Fruit fly (Drosophila melanogaster) whole organism, embryonic: ENCODE data around the gene CG43610.

Source experiments
- Adf1 ChIP-seq: fragments of 200-800 bp; sonication (Bioruptor generic); IDR thresholded peaks from 2 replicates; pipeline ENCODE4 v1.3.6; 2022; ENCODE audit warnings: missing biosample characterization, missing genetic modification characterization
- Atf3 ChIP-seq: fragments of 200-800 bp; sonication (Bioruptor generic); optimal IDR thresholded peaks from 3 replicates; lab custom pipeline; 2016; ENCODE audit warnings: missing biosample characterization, missing genetic modification characterization
- Bteb2 ChIP-seq: fragments of 200-800 bp; sonication (Bioruptor generic); optimal IDR thresholded peaks from 2 replicates; lab custom pipeline; 2016; ENCODE audit warnings: missing biosample characterization, missing genetic modification characterization
- CG10209 ChIP-seq: fragments of 200-800 bp; sonication (Bioruptor generic); optimal IDR thresholded peaks from 3 replicates; lab custom pipeline; 2017; ENCODE audit warnings: missing biosample characterization, mild to moderate bottlenecking, missing genetic modification characterization, missing genetic modification reagents
- CG1024 ChIP-seq: fragments of 200-800 bp; sonication (Bioruptor generic); IDR thresholded peaks from 2 replicates; pipeline ENCODE4 v1.3.6; 2022; ENCODE audit warnings: missing biosample characterization, missing genetic modification characterization
- CG10431 ChIP-seq: fragments of 200-800 bp; sonication (Bioruptor generic); optimal IDR thresholded peaks from 3 replicates; lab custom pipeline; 2018; ENCODE audit warnings: missing biosample characterization, mild to moderate bottlenecking, missing genetic modification characterization
- CG11085 ChIP-seq: fragments of 200-800 bp; sonication (Bioruptor generic); IDR thresholded peaks from 2 replicates; pipeline ENCODE4 v1.3.6; 2022; ENCODE audit warnings: missing biosample characterization, missing genetic modification characterization
- CG11723 ChIP-seq: fragments of 200-800 bp; sonication (Bioruptor generic); optimal IDR thresholded peaks from 2 replicates; lab custom pipeline; 2017; ENCODE audit warnings: missing biosample characterization, mild to moderate bottlenecking, missing genetic modification characterization
- CG12391 ChIP-seq: fragments of 200-800 bp; sonication (Bioruptor generic); optimal IDR thresholded peaks from 3 replicates; lab custom pipeline; 2018; ENCODE audit warnings: missing biosample characterization, mild to moderate bottlenecking, missing genetic modification characterization, moderate library complexity
- CG13775 ChIP-seq: fragments of 200-800 bp; sonication (Bioruptor generic); optimal IDR thresholded peaks from 3 replicates; lab custom pipeline; 2017; ENCODE audit warnings: missing biosample characterization, mild to moderate bottlenecking, missing genetic modification characterization
- CG17802 ChIP-seq: fragments of 200-800 bp; sonication (Bioruptor generic); optimal IDR thresholded peaks from 2 replicates; lab custom pipeline; 2018; ENCODE audit warnings: missing biosample characterization, mild to moderate bottlenecking, missing genetic modification characterization, moderate library complexity
- CG17912 ChIP-seq: fragments of 200-800 bp; sonication (Bioruptor generic); optimal IDR thresholded peaks from 2 replicates; lab custom pipeline; 2018; ENCODE audit warnings: missing biosample characterization, mild to moderate bottlenecking, missing genetic modification characterization
- CG2199 ChIP-seq: fragments of 200-800 bp; sonication (Bioruptor generic); IDR thresholded peaks from 3 replicates; pipeline ENCODE4 v1.3.6; 2022; ENCODE audit warnings: missing biosample characterization, missing genetic modification characterization
- CG3847 ChIP-seq: fragments of 200-800 bp; sonication (Bioruptor generic); IDR thresholded peaks from 2 replicates; pipeline ENCODE4 v1.3.6; 2022; ENCODE audit warnings: missing biosample characterization, missing genetic modification characterization
- CG4282 ChIP-seq: fragments of 200-800 bp; sonication (Bioruptor generic); optimal IDR thresholded peaks from 2 replicates; lab custom pipeline; 2016; ENCODE audit warnings: missing biosample characterization, missing genetic modification characterization
- CG4328 ChIP-seq: fragments of 200-800 bp; sonication (Bioruptor generic); optimal IDR thresholded peaks from 3 replicates; lab custom pipeline; 2017; ENCODE audit warnings: missing biosample characterization, missing genetic modification reagents, missing genetic modification characterization
- CG4424 ChIP-seq: fragments of 200-800 bp; sonication (Bioruptor generic); optimal IDR thresholded peaks from 3 replicates; lab custom pipeline; 2016; ENCODE audit warnings: missing biosample characterization, missing genetic modification characterization
- CG4730 ChIP-seq: fragments of 200-800 bp; sonication (Bioruptor generic); IDR thresholded peaks from 2 replicates; pipeline ENCODE4 v1.3.6; 2022; ENCODE audit warnings: missing biosample characterization, missing genetic modification characterization
- CG7786 ChIP-seq: fragments of 200-800 bp; sonication (Bioruptor generic); optimal IDR thresholded peaks from 2 replicates; lab custom pipeline; 2016; ENCODE audit warnings: missing biosample characterization, missing genetic modification characterization
- CG8089 ChIP-seq: fragments of 200-800 bp; sonication (Bioruptor generic); optimal IDR thresholded peaks from 3 replicates; lab custom pipeline; 2016; ENCODE audit warnings: missing biosample characterization, missing genetic modification characterization
- CG9817 ChIP-seq: fragments of 200-800 bp; sonication (Bioruptor generic); optimal IDR thresholded peaks from 2 replicates; lab custom pipeline; 2018; ENCODE audit warnings: missing biosample characterization, mild to moderate bottlenecking, missing genetic modification characterization, moderate library complexity
- CHES-1-like ChIP-seq: fragments of 200-800 bp; sonication (Bioruptor generic); optimal IDR thresholded peaks from 2 replicates; lab custom pipeline; 2016; ENCODE audit warnings: missing biosample characterization, missing genetic modification characterization
- CTCF ChIP-seq: fragments of 200-800 bp; sonication (Bioruptor generic); optimal IDR thresholded peaks from 2 replicates; lab custom pipeline; 2017; ENCODE audit warnings: missing biosample characterization, mild to moderate bottlenecking, missing genetic modification characterization, moderate library complexity
- Eip74EF ChIP-seq, 2 experiments: fragments of 200-800 bp in 1 of 2; fragments of >200 bp in 1 of 2; sonication (Bioruptor generic) in 1 of 2; optimal IDR thresholded peaks; 2 replicates each; lab custom pipeline; 2017 to 2019; ENCODE audit warnings: missing biosample characterization in 2 of 2, missing genetic modification characterization in 2 of 2, mild to moderate bottlenecking in 1 of 2, moderate library complexity in 1 of 2
- Fer3 ChIP-seq: fragments of 200-800 bp; sonication (Bioruptor generic); optimal IDR thresholded peaks from 2 replicates; lab custom pipeline; 2018; ENCODE audit warnings: missing biosample characterization, mild to moderate bottlenecking, missing genetic modification characterization, moderate library complexity
- H15 ChIP-seq: fragments of 200-800 bp; sonication (Bioruptor generic); IDR thresholded peaks from 3 replicates; pipeline ENCODE4 v1.3.6; 2022; ENCODE audit warnings: missing biosample characterization, missing genetic modification characterization
- HHEX ChIP-seq: fragments of 200-800 bp; sonication (Bioruptor generic); optimal IDR thresholded peaks from 3 replicates; lab custom pipeline; 2017; ENCODE audit warnings: missing biosample characterization, mild to moderate bottlenecking, missing genetic modification characterization, missing genetic modification reagents
- Neu2 ChIP-seq: fragments of 200-800 bp; sonication (Bioruptor generic); optimal IDR thresholded peaks from 3 replicates; lab custom pipeline; 2016; ENCODE audit warnings: missing biosample characterization, missing genetic modification characterization, borderline replicate concordance
- Oaz ChIP-seq: fragments of 200-800 bp; sonication (Bioruptor generic); IDR thresholded peaks from 2 replicates; pipeline ENCODE4 v1.3.6; 2022; ENCODE audit warnings: missing biosample characterization, missing genetic modification characterization
- Opbp ChIP-seq: fragments of 200-800 bp; sonication (Bioruptor generic); IDR thresholded peaks from 3 replicates; pipeline ENCODE4 v1.3.6; 2022; ENCODE audit warnings: missing biosample characterization, missing genetic modification characterization; ENCODE audit not compliant: partially characterized antibody
- Sin3A ChIP-seq: fragments of >200 bp; optimal IDR thresholded peaks from 2 replicates; lab custom pipeline; 2018
- Sox102F ChIP-seq: fragments of 200-800 bp; sonication (Bioruptor generic); optimal IDR thresholded peaks from 2 replicates; lab custom pipeline; 2018; ENCODE audit warnings: missing biosample characterization, mild to moderate bottlenecking, missing genetic modification characterization, moderate library complexity
- Ssrp ChIP-seq: fragments of 200-800 bp; sonication (Bioruptor generic); optimal IDR thresholded peaks from 2 replicates; lab custom pipeline; 2018; ENCODE audit warnings: missing biosample characterization, mild to moderate bottlenecking, missing genetic modification characterization, moderate library complexity
- bcd ChIP-seq: fragments of 200-800 bp; sonication (Bioruptor generic); optimal IDR thresholded peaks from 2 replicates; lab custom pipeline; 2017; ENCODE audit warnings: missing biosample characterization, mild to moderate bottlenecking, missing genetic modification characterization
- caup ChIP-seq: fragments of 200-800 bp; sonication (Bioruptor generic); optimal IDR thresholded peaks from 3 replicates; lab custom pipeline; 2017; ENCODE audit warnings: missing biosample characterization, mild to moderate bottlenecking, missing genetic modification characterization, moderate library complexity; ENCODE audit not compliant: severe bottlenecking
- dimm ChIP-seq: fragments of 200-800 bp; sonication (Bioruptor generic); IDR thresholded peaks from 2 replicates; pipeline ENCODE4 v1.3.6; 2022; ENCODE audit warnings: missing biosample characterization, missing genetic modification characterization
- fu2 ChIP-seq: fragments of 200-800 bp; sonication (Bioruptor generic); optimal IDR thresholded peaks from 2 replicates; lab custom pipeline; 2016; ENCODE audit warnings: missing biosample characterization, missing genetic modification characterization
- gcm ChIP-seq: fragments of 200-800 bp; sonication (Bioruptor generic); optimal IDR thresholded peaks from 2 replicates; lab custom pipeline; 2019; ENCODE audit warnings: missing biosample characterization, mild to moderate bottlenecking, missing genetic modification characterization, moderate library complexity
- gcm2 ChIP-seq: fragments of 200-800 bp; sonication (Bioruptor generic); optimal IDR thresholded peaks from 2 replicates; lab custom pipeline; 2016; ENCODE audit warnings: missing biosample characterization, missing genetic modification characterization
- gsb ChIP-seq: fragments of 200-800 bp; sonication (Bioruptor generic); IDR thresholded peaks from 2 replicates; pipeline ENCODE4 v1.3.6; 2022; ENCODE audit warnings: missing biosample characterization, missing genetic modification characterization
- h ChIP-seq: fragments of >200 bp; optimal IDR thresholded peaks from 2 replicates; lab custom pipeline; 2017
- ham ChIP-seq: fragments of 200-800 bp; sonication (Bioruptor generic); IDR thresholded peaks from 2 replicates; pipeline ENCODE4 v1.3.6; 2022; ENCODE audit warnings: missing biosample characterization, missing genetic modification characterization
- insv ChIP-seq, 2 experiments: fragments of 200-800 bp; sonication (Bioruptor generic); optimal IDR thresholded peaks; 3 replicates each; lab custom pipeline; 2016 to 2018; ENCODE audit warnings: missing biosample characterization in 2 of 2, missing genetic modification characterization in 2 of 2
- klu ChIP-seq: fragments of 200-800 bp; sonication (Bioruptor generic); IDR thresholded peaks from 2 replicates; pipeline ENCODE4 v1.3.6; 2022; ENCODE audit warnings: missing biosample characterization, missing genetic modification characterization
- lov ChIP-seq, 2 experiments: fragments of 200-800 bp in 1 of 2; fragments of >200 bp in 1 of 2; sonication (Bioruptor generic) in 1 of 2; IDR thresholded peaks in 1 of 2; optimal IDR thresholded peaks in 1 of 2; 2 replicates in 1 of 2; 3 replicates in 1 of 2; pipeline versions ENCODE4 v1.3.6 to Lab custom; 2017 to 2022; ENCODE audit warnings: missing biosample characterization in 1 of 2, missing genetic modification characterization in 1 of 2
- maf-S ChIP-seq: fragments of 200-800 bp; sonication (Bioruptor generic); optimal IDR thresholded peaks from 2 replicates; lab custom pipeline; 2016; ENCODE audit warnings: missing biosample characterization, missing genetic modification characterization
- nerfin-1 ChIP-seq: fragments of 200-800 bp; sonication (Bioruptor generic); optimal IDR thresholded peaks from 3 replicates; lab custom pipeline; 2019; ENCODE audit warnings: missing biosample characterization, mild to moderate bottlenecking, missing genetic modification characterization, moderate library complexity
- pho ChIP-seq: fragments of 200-800 bp; sonication (Bioruptor generic); optimal IDR thresholded peaks from 2 replicates; lab custom pipeline; 2016; ENCODE audit warnings: missing biosample characterization, missing genetic modification characterization
- phol ChIP-seq: fragments of 200-800 bp; sonication (Bioruptor generic); optimal IDR thresholded peaks from 3 replicates; lab custom pipeline; 2018; ENCODE audit warnings: missing biosample characterization, mild to moderate bottlenecking, missing genetic modification characterization, moderate library complexity
- rib ChIP-seq: fragments of 200-800 bp; sonication (Bioruptor generic); IDR thresholded peaks from 2 replicates; pipeline ENCODE4 v1.3.6; 2022; ENCODE audit warnings: missing biosample characterization, missing genetic modification characterization
- so ChIP-seq: fragments of 200-800 bp; sonication (Bioruptor generic); IDR thresholded peaks from 3 replicates; pipeline ENCODE4 v1.3.6; 2022; ENCODE audit warnings: missing biosample characterization, missing genetic modification characterization
- sug ChIP-seq: fragments of 200-800 bp; optimal IDR thresholded peaks from 2 replicates; lab custom pipeline; 2019; ENCODE audit warnings: missing biosample characterization, mild to moderate bottlenecking, missing genetic modification characterization, moderate library complexity

Gene CG43610

DNA sequence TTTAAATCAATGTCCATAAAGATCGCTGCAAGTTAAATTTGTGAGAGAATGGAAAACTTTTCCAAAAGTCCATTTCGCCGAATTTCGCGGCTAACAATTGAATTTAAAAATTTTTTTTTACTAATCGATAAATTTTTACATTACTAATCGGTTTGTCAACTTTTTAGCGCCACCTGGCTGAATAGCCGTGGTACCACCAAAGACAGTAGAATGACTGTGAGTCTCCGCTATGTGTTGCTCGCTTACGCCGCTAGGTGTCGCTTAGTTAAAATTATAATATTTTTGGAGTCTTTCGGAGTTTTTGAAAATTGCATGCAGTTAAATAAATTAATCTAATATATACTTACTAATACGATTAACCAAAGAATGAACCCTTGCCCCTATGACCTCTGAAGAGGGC is 1.6 kb upstream of the CG43610 start (continued):
- TF ChIP-seq gsb (GFP tag; lab: Robert Waterston, UW) (no peak), Fer3 (tag; lab: Kevin White, UChicago) (peak; percentile 14), gcm (GFP tag; lab: Kevin White, UChicago) (no peak), Opbp (GFP tag; lab: Robert Waterston, UW) (peak; percentile 67; the same call in 1 of the 3 replicates), CG12391 (tag; lab: Kevin White, UChicago) (peak; percentile 30), bcd (GFP tag; lab: Kevin White, UChicago) (peak; percentile 47), lov (optimal IDR thresholded peaks at IDR 0.05; lab: Kevin White, UChicago) (no peak), lov (GFP tag; IDR thresholded peaks at IDR 0.05; lab: Robert Waterston, UW) (no peak), CTCF (GFP tag; lab: Kevin White, UChicago) (peak; percentile 99), CG1024 (GFP tag; lab: Robert Waterston, UW) (peak; percentile 42; the same call in 1 of the 2 replicates), nerfin-1 (tag; lab: Kevin White, UChicago) (no peak), phol (peak; percentile 59), Sin3A (lab: Kevin White, UChicago) (no peak), CG13775 (peak; percentile 26), CG7786 (GFP tag; lab: Kevin White, UChicago) (no peak), CG4328 (GFP tag; lab: Kevin White, UChicago) (no peak), CG4730 (GFP tag; lab: Robert Waterston, UW) (no peak), CG17912 (GFP tag; lab: Kevin White, UChicago) (peak; percentile 67), Ssrp (tag; lab: Kevin White, UChicago) (peak; percentile 1), CG17802 (tag; lab: Kevin White, UChicago) (no peak), CG9817 (tag; lab: Kevin White, UChicago) (peak; percentile 44), so (GFP tag; lab: Robert Waterston, UW) (no peak), CHES-1-like (GFP tag; lab: Kevin White, UChicago) (no peak), dimm (GFP tag; lab: Robert Waterston, UW) (no peak), H15 (GFP tag; lab: Robert Waterston, UW) (no peak), CG10431 (GFP tag; lab: Kevin White, UChicago) (no peak), rib (no peak), maf-S (GFP tag; lab: Kevin White, UChicago) (peak; percentile 40), Bteb2 (GFP tag; lab: Kevin White, UChicago) (no peak), sug (tag; lab: Kevin White, UChicago) (peak; percentile 49), Sox102F (GFP tag; lab: Kevin White, UChicago) (peak; percentile 47), CG3847 (peak; percentile 55), Eip74EF (GFP tag; optimal IDR thresholded peaks at IDR 0.05; lab: Kevin White, UChicago) (no peak), CG11723 (no peak), pho (no peak), caup (GFP tag; lab: Kevin White, UChicago) (peak; percentile 25), HHEX (GFP tag; lab: Kevin White, UChicago) (no peak), ham (GFP tag; lab: Robert Waterston, UW) (no peak), klu (GFP tag; lab: Robert Waterston, UW) (no peak), CG10209 (GFP tag; lab: Kevin White, UChicago) (peak; percentile 25), Oaz (no peak), CG4282 (GFP tag; lab: Kevin White, UChicago) (no peak), Neu2 (GFP tag; lab: Kevin White, UChicago) (no peak), Adf1 (GFP tag; lab: Robert Waterston, UW) (no peak), insv (GFP tag; optimal IDR thresholded peaks at IDR 0.05; lab: Kevin White, UChicago) (peak in 1 of 2 experiments; percentile 51), CG8089 (GFP tag; lab: Kevin White, UChicago) (peak; percentile 8), fu2 (GFP tag; lab: Kevin White, UChicago) (no peak), gcm2 (GFP tag; lab: Kevin White, UChicago) (no peak), CG11085 (no peak), Atf3 (GFP tag; lab: Kevin White, UChicago) (no peak), CG2199 (peak; percentile 94), h (lab: Kevin White, UChicago) (no peak), CG4424 (peak; percentile 43)
